Worm (Caenorhabditis elegans) whole organism, mixed stage, embryonic: ENCODE data around the gene ctsa-3.2.
"Not testable (repeated sequence)": the region's sequence is repeated elsewhere in the genome, so short reads cannot be mapped to it uniquely, and the experiment has no call there.

Experiments used
- M03D4.4 ChIP-seq: sonication (generic microtip); optimal IDR thresholded peaks from 2 replicates; lab custom pipeline; 2017; ENCODE audit warnings: mild to moderate bottlenecking, missing genetic modification characterization, missing compliant biosample characterization
- blmp-1 ChIP-seq: fragments of 150-350 bp; optimal IDR thresholded peaks from 2 replicates; lab custom pipeline; 2014; ENCODE audit warnings: missing biosample characterization, missing genetic modification characterization
- ceh-43 ChIP-seq: fragments of 200-800 bp; sonication (Bioruptor generic); optimal IDR thresholded peaks from 2 replicates; lab custom pipeline; 2018; ENCODE audit warnings: mild to moderate bottlenecking, missing genetic modification characterization, moderate library complexity, missing compliant biosample characterization
- ceh-83 ChIP-seq: fragments of 200-800 bp; sonication (Bioruptor generic); optimal IDR thresholded peaks from 2 replicates; lab custom pipeline; 2018; ENCODE audit warnings: mild to moderate bottlenecking, missing genetic modification characterization, missing compliant biosample characterization
- ces-1 ChIP-seq: fragments of 150-350 bp; optimal IDR thresholded peaks from 2 replicates; lab custom pipeline; 2014; ENCODE audit warnings: missing biosample characterization, missing genetic modification reagents, missing genetic modification characterization
- cnd-1 ChIP-seq: fragments of 200-800 bp; sonication (Bioruptor generic); optimal IDR thresholded peaks from 2 replicates; lab custom pipeline; 2018; ENCODE audit warnings: mild to moderate bottlenecking, missing genetic modification characterization, missing compliant biosample characterization
- drap-1 ChIP-seq: fragments of 200-800 bp; sonication (Bioruptor generic); optimal IDR thresholded peaks from 3 replicates; lab custom pipeline; 2018; ENCODE audit warnings: mild to moderate bottlenecking, missing genetic modification characterization, missing compliant biosample characterization
- elt-3 ChIP-seq: fragments of 150-350 bp; optimal IDR thresholded peaks from 2 replicates; lab custom pipeline; 2014; ENCODE audit warnings: missing biosample characterization, missing genetic modification characterization
- flh-1 ChIP-seq: fragments of 200-800 bp; sonication (Bioruptor generic); optimal IDR thresholded peaks from 2 replicates; lab custom pipeline; 2018; ENCODE audit warnings: mild to moderate bottlenecking, missing genetic modification characterization, moderate library complexity, missing compliant biosample characterization
- ham-2 ChIP-seq: fragments of 200-800 bp; sonication (Bioruptor generic); optimal IDR thresholded peaks from 2 replicates; lab custom pipeline; 2018; ENCODE audit warnings: mild to moderate bottlenecking, missing genetic modification characterization, missing compliant biosample characterization
- hlh-1 ChIP-seq: fragments of 150-350 bp; optimal IDR thresholded peaks from 2 replicates; lab custom pipeline; 2014; ENCODE audit warnings: missing biosample characterization, missing genetic modification reagents, missing genetic modification characterization
- lin-32 ChIP-seq: fragments of 200-800 bp; sonication (Bioruptor generic); optimal IDR thresholded peaks from 2 replicates; lab custom pipeline; 2018; ENCODE audit warnings: mild to moderate bottlenecking, missing genetic modification characterization, missing compliant biosample characterization
- lsy-2 ChIP-seq: fragments of 150-350 bp; optimal IDR thresholded peaks from 2 replicates; lab custom pipeline; 2014; ENCODE audit warnings: missing biosample characterization, missing genetic modification characterization
- mab-5 ChIP-seq: fragments of 150-350 bp; optimal IDR thresholded peaks from 2 replicates; lab custom pipeline; 2014; ENCODE audit warnings: missing biosample characterization, missing genetic modification characterization
- mep-1 ChIP-seq: fragments of 150-350 bp; optimal IDR thresholded peaks from 2 replicates; lab custom pipeline; 2017; ENCODE audit warnings: missing biosample characterization, missing genetic modification reagents, missing genetic modification characterization, inconsistent platforms
- mls-2 ChIP-seq: sonication (generic microtip); optimal IDR thresholded peaks from 2 replicates; lab custom pipeline; 2016; ENCODE audit warnings: mild to moderate bottlenecking, missing genetic modification characterization, moderate library complexity, missing compliant biosample characterization
- nhr-12 ChIP-seq: fragments of 150-350 bp; optimal IDR thresholded peaks from 2 replicates; lab custom pipeline; 2014; ENCODE audit warnings: missing biosample characterization, missing genetic modification characterization
- nhr-2 ChIP-seq: fragments of 150-350 bp; optimal IDR thresholded peaks from 2 replicates; lab custom pipeline; 2014; ENCODE audit warnings: missing biosample characterization, missing genetic modification characterization
- nhr-237 ChIP-seq: fragments of 150-350 bp; optimal IDR thresholded peaks from 2 replicates; lab custom pipeline; 2014; ENCODE audit warnings: missing biosample characterization, missing genetic modification characterization
- nhr-28 ChIP-seq: fragments of 150-350 bp; optimal IDR thresholded peaks from 2 replicates; lab custom pipeline; 2014; ENCODE audit warnings: missing biosample characterization, missing genetic modification characterization
- pha-4 ChIP-seq: fragments of 150-350 bp; optimal IDR thresholded peaks from 2 replicates; lab custom pipeline; 2018; ENCODE audit warnings: missing biosample characterization, missing genetic modification reagents, missing genetic modification characterization
- sem-2 ChIP-seq: fragments of 200-800 bp; sonication (Bioruptor generic); optimal IDR thresholded peaks from 2 replicates; lab custom pipeline; 2018; ENCODE audit warnings: mild to moderate bottlenecking, missing genetic modification characterization, missing compliant biosample characterization
- sptf-1 ChIP-seq: sonication (generic microtip); optimal IDR thresholded peaks from 2 replicates; lab custom pipeline; 2017; ENCODE audit warnings: mild to moderate bottlenecking, missing genetic modification characterization, moderate library complexity, missing compliant biosample characterization
- tbx-8 ChIP-seq: fragments of 200-800 bp; sonication (Bioruptor generic); optimal IDR thresholded peaks from 2 replicates; lab custom pipeline; 2018; ENCODE audit warnings: mild to moderate bottlenecking, missing genetic modification characterization, moderate library complexity, missing compliant biosample characterization
- unc-120 ChIP-seq: sonication (generic microtip); optimal IDR thresholded peaks from 2 replicates; lab custom pipeline; 2017; ENCODE audit warnings: missing genetic modification characterization, missing compliant biosample characterization; ENCODE audit not compliant: poor library complexity, severe bottlenecking
- unc-39 ChIP-seq: fragments of 150-350 bp; optimal IDR thresholded peaks from 2 replicates; lab custom pipeline; 2014; ENCODE audit warnings: missing biosample characterization, missing genetic modification characterization
- unc-62 ChIP-seq: fragments of 150-350 bp; optimal IDR thresholded peaks from 2 replicates; lab custom pipeline; 2014; ENCODE audit warnings: missing biosample characterization, missing genetic modification reagents, missing genetic modification characterization
- zip-8 ChIP-seq: fragments of 150-350 bp; optimal IDR thresholded peaks from 2 replicates; lab custom pipeline; 2014; ENCODE audit warnings: missing biosample characterization, missing genetic modification characterization
- ztf-11 ChIP-seq: fragments of 150-350 bp; optimal IDR thresholded peaks from 2 replicates; lab custom pipeline; 2014; ENCODE audit warnings: missing biosample characterization, missing genetic modification characterization

The ctsa-3.2 gene

DNA sequence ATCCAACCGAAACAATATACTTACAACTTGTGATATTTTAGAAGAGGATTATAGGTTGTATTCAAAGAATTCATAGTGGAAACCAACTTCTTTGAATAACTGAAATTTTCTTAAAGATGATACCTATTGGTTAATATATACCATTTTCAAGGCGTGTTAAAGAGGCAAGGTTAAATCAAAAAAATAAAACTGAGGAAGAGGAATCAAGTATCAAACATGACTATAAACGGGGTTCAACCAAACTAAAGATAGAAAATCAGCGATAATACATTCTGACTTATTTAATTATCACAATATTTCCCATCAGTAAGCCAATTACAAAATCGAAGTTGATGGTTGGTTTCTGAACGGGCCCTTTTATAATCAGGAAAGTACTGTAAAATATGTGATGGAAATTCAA lies 13.6 kb upstream of the ctsa-3.2 start, which contains the start of gene chil-3:
TSS of gene chil-3 (minus strand) at position 101 of the 400 bp plus-strand sequence.
- no peak for TF ChIP-seq tbx-8 (GFP tag; lab: Kevin White, UChicago)
- TF ChIP-seq hlh-1, result no peak
- TF ChIP-seq elt-3 (tag; lab: Kevin White, UChicago), result no peak
- no peak for TF ChIP-seq ceh-43 (GFP tag; lab: Kevin White, UChicago)
- TF ChIP-seq drap-1, result no peak
- no peak for TF ChIP-seq unc-62 (GFP tag; lab: Kevin White, UChicago)
- no peak for TF ChIP-seq ham-2 (GFP tag; lab: Kevin White, UChicago)
- no peak for TF ChIP-seq mab-5
- TF ChIP-seq cnd-1 (tag; lab: Kevin White, UChicago), result no peak
- no peak for TF ChIP-seq sem-2 (GFP tag; lab: Kevin White, UChicago)
- TF ChIP-seq unc-39 (tag; lab: Kevin White, UChicago), result no peak
- TF ChIP-seq ceh-83, result no peak
- TF ChIP-seq mls-2 (tag; lab: Kevin White, UChicago), result no peak

DNA sequence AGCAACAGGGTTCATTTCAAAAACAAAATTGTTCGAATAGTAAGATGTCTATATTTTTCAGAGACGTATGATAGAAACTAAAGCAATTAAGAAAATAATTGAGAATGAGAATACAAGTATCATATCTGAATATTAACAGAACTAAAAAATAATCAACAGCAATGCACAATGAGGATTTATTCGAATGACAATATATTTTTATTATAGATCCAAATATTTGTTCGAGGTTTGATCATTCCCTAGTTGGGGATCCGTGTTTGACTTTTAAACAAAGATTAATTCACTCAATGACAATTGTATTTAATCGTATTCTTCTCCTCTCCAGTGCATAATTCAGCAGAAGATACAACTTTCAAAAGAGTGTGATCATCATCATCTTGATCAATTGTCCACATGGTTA lies 12.8 kb upstream of the ctsa-3.2 start, which contains the start of gene C08H9.18:
TSS of gene C08H9.18 (minus strand) at position 101 of the 400 bp plus-strand sequence.
- TF ChIP-seq unc-120 (tag; lab: Kevin White, UChicago) (no peak), sptf-1 (tag; lab: Kevin White, UChicago) (no peak), blmp-1 (tag; lab: Kevin White, UChicago) (no peak), hlh-1 (no peak), nhr-12 (tag; lab: Kevin White, UChicago) (no peak), lin-32 (GFP tag; lab: Kevin White, UChicago) (no peak), unc-39 (tag; lab: Kevin White, UChicago) (no peak), ham-2 (GFP tag; lab: Kevin White, UChicago) (no peak), ceh-83 (no peak), mls-2 (tag; lab: Kevin White, UChicago) (no peak), zip-8 (tag; lab: Kevin White, UChicago) (no peak)

ce11 chrII:9866378-9866777 lies 8.6 kb upstream of the ctsa-3.2 start, which contains the start of gene chil-1:
Gene chil-1, minus strand, starts transcription at chrII:9866478.
- TF ChIP-seq mab-5; nhr-12 (tag; lab: Kevin White, UChicago); unc-39 (tag; lab: Kevin White, UChicago): not testable (repeated sequence)

DNA sequence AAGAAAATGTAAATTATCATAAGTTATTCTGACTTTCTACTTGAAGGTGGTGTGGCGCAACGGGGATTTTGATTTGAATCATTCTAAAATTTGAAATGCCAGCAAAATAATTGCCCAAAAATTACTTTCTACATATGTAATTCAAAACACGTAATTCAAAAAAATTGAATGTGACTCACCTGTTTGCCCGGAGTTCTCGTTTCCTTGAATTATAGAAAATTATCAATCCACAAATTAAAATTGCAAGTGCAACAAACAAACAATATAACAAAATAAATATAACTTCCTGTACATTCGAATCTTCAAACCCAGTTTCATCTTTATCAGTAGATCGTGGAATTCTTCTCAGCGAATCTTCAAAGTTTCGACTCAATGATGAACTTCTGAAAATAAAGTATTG lies 6.8 kb upstream of the ctsa-3.2 start:
- TF ChIP-seq flh-1 (GFP tag; lab: Kevin White, UChicago) (no peak), mls-2 (tag; lab: Kevin White, UChicago) (no peak), M03D4.4 (no peak), zip-8 (tag; lab: Kevin White, UChicago) (no peak), pha-4 (tag; lab: Kevin White, UChicago) (no peak), nhr-28 (tag; lab: Kevin White, UChicago) (no peak), mep-1 (tag; lab: Kevin White, UChicago) (no peak), unc-39 (tag; lab: Kevin White, UChicago) (no peak), drap-1 (no peak), hlh-1 (no peak), tbx-8 (GFP tag; lab: Kevin White, UChicago) (no peak)

DNA sequence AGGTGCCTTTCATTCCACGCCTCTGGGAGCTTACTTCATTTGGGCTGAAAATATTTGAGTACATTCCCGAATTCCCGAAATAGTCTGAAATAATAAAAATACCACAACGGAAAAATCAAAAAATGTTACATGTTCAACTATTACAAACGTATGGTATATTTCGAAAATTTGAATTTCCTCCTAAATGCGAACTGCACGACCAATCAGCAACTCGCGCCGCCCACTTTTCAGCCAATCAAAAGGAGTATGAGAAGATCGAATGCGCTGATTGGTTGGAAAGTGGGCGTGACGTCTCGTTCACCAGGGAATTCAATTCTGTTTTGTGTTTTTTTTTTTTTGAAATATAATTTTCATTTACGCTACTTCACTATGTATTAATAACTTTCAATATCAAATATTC lies 6.3 kb upstream of the ctsa-3.2 start, which contains the start of gene old-1:
TSS of gene old-1 (minus strand) at position 50 of the 400 bp plus-strand sequence.
- no peak for TF ChIP-seq lin-32 (GFP tag; lab: Kevin White, UChicago)
- no peak for TF ChIP-seq elt-3 (tag; lab: Kevin White, UChicago)
- no peak for TF ChIP-seq ces-1 (GFP tag; lab: Kevin White, UChicago)
- no peak for TF ChIP-seq lsy-2
- no peak for TF ChIP-seq ham-2 (GFP tag; lab: Kevin White, UChicago)
- TF ChIP-seq nhr-237 (tag; lab: Kevin White, UChicago), result no peak
- no peak for TF ChIP-seq nhr-2 (tag; lab: Kevin White, UChicago)
- TF ChIP-seq unc-120 (tag; lab: Kevin White, UChicago), result no peak
- TF ChIP-seq ceh-43 (GFP tag; lab: Kevin White, UChicago), result no peak
- TF ChIP-seq mab-5, result no peak
- TF ChIP-seq ztf-11 (tag; lab: Kevin White, UChicago), result no peak
- TF ChIP-seq nhr-12 (tag; lab: Kevin White, UChicago), result no peak
- TF ChIP-seq sptf-1 (tag; lab: Kevin White, UChicago), result no peak
- no peak for TF ChIP-seq zip-8 (tag; lab: Kevin White, UChicago)
- no peak for TF ChIP-seq unc-62 (GFP tag; lab: Kevin White, UChicago)
